Fruit fly (Drosophila melanogaster): Measurements from ENCODE around the gene CG33985.

CG33985 gene

dm6 chr3L:15498745-15499144 is 27.9 kb downstream of the CG33985 start, which contains the start of gene CG7275 (continued):
- TF ChIP-seq CG10267 (tag; optimal IDR thresholded peaks at IDR 0.05) (peak; percentile 58), CG13296 (GFP tag; optimal IDR thresholded peaks at IDR 0.05) (no peak), CG15073 (GFP tag; optimal IDR thresholded peaks at IDR 0.05) (no peak), CG11723 (GFP tag; optimal IDR thresholded peaks at IDR 0.05) (no peak), ara (GFP tag; IDR thresholded peaks at IDR 0.05) (no peak), Poxn (GFP tag; IDR thresholded peaks at IDR 0.05) (no peak), Hr3 (GFP tag; optimal IDR thresholded peaks at IDR 0.05) (no peak), toy (GFP tag; IDR thresholded peaks at IDR 0.05) (no peak), wdn (GFP tag; IDR thresholded peaks at IDR 0.05) (no peak), CG17912 (GFP tag; optimal IDR thresholded peaks at IDR 0.05) (no peak), CG1233 (GFP tag; optimal IDR thresholded peaks at IDR 0.05) (no peak), HmgZ (tag; optimal IDR thresholded peaks at IDR 0.05) (peak; percentile 35), CG15269 (tag; optimal IDR thresholded peaks at IDR 0.05) (no peak), bab2 (GFP tag; optimal IDR thresholded peaks at IDR 0.05) (no peak), CG30431 (GFP tag; optimal IDR thresholded peaks at IDR 0.05) (no peak), Doc3 (GFP tag; IDR thresholded peaks at IDR 0.05; ENCODE audit: partially characterized antibody) (no peak), Bgb (GFP tag; IDR thresholded peaks at IDR 0.05; ENCODE audit: partially characterized antibody) (peak; percentile 74), CG11696 (GFP tag; IDR thresholded peaks at IDR 0.05) (no peak), CG34224 (GFP tag; IDR thresholded peaks at IDR 0.05; ENCODE audit: partially characterized antibody) (peak; percentile 54), CG5180 (GFP tag; optimal IDR thresholded peaks at IDR 0.05) (no peak), CG7357 (GFP tag; IDR thresholded peaks at IDR 0.05) (no peak), seq (GFP tag; IDR thresholded peaks at IDR 0.05) (no peak), zfh1 (GFP tag; IDR thresholded peaks at IDR 0.05) (no peak), trem (tag; optimal IDR thresholded peaks at IDR 0.05) (peak; percentile 60), CG30403 (GFP tag; optimal IDR thresholded peaks at IDR 0.05) (no peak), NC2β (GFP tag; optimal IDR thresholded peaks at IDR 0.05) (no peak), CG4424 (GFP tag; optimal IDR thresholded peaks at IDR 0.05) (no peak), CG7987 (GFP tag; optimal IDR thresholded peaks at IDR 0.05) (peak; percentile 36), pros (GFP tag; optimal IDR thresholded peaks at IDR 0.05) (no peak), corto (GFP tag; optimal IDR thresholded peaks at IDR 0.05) (no peak), CG8281 (tag; optimal IDR thresholded peaks at IDR 0.05) (no peak), CG18262 (tag; optimal IDR thresholded peaks at IDR 0.05) (no peak), Gug (GFP tag; IDR thresholded peaks at IDR 0.05) (no peak), chn (GFP tag; optimal IDR thresholded peaks at IDR 0.05) (no peak), Jarid2 (GFP tag; optimal IDR thresholded peaks at IDR 0.05) (no peak), unc-4 (GFP tag; IDR thresholded peaks at IDR 0.05; ENCODE audit: partially characterized antibody) (peak; percentile 52; the same call in 1 of the 2 replicates), hkb (optimal IDR thresholded peaks at IDR 0.05) (peak; percentile 26), hkb (GFP tag; IDR thresholded peaks at IDR 0.05) (no peak), CG6791 (GFP tag; IDR thresholded peaks at IDR 0.05; ENCODE audit: partially characterized antibody) (peak; percentile 57; the same call in 1 of the 3 replicates), Eip74EF (GFP tag; optimal IDR thresholded peaks at IDR 0.05) (no peak), PHDP (tag; optimal IDR thresholded peaks at IDR 0.05) (no peak), CG7556 (GFP tag; optimal IDR thresholded peaks at IDR 0.05) (no peak), CG2678 (tag; optimal IDR thresholded peaks at IDR 0.05) (no peak), D19B (GFP tag; optimal IDR thresholded peaks at IDR 0.05) (no peak), pho (GFP tag; optimal IDR thresholded peaks at IDR 0.05) (no peak), Ets97D (GFP tag; optimal IDR thresholded peaks at IDR 0.05) (peak; percentile 75), CG8290 (GFP tag; optimal IDR thresholded peaks at IDR 0.05) (no peak), CG8290 (tag; optimal IDR thresholded peaks at IDR 0.05) (peak in 1 of 2 experiments; percentile 47), cg (GFP tag; optimal IDR thresholded peaks at IDR 0.05) (no peak), crc (GFP tag; optimal IDR thresholded peaks at IDR 0.05) (no peak), CG3847 (GFP tag; IDR thresholded peaks at IDR 0.05) (peak; percentile 73), abd-A (tag; optimal IDR thresholded peaks at IDR 0.05) (no peak)

Data from whole organism, embryonic.